Worm (Caenorhabditis elegans): ENCODE results near the gene unc-45.

DNA sequence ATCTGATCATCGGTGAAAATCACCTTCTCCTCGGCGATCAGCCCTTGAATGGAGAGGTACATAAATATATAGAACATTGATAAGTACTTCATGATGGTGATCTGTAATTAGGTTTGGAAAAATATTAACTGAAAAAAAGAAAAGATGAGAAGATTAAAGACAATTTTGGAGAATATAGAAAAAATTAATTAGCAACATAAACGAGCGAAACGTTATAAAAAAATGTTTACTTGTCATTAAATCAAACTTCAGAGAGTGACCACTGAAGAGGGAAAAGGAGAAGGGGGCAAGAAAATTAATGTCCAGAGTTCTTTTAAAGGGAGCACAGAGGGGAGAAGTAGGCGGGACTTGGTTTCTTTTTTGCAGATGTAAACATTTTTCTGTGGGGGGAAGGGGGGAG lies 35.5 kb downstream of the unc-45 start, which contains the start of gene T22F7.4:
- TF ChIP-seq him-1 (tag; optimal IDR thresholded peaks at IDR 0.05): no peak
- no peak for TF ChIP-seq W03F9.2 (tag; optimal IDR thresholded peaks at IDR 0.05)

Measured in whole organism, L4/young adult.